Worm (Caenorhabditis elegans) whole organism, late embryonic: ENCODE measurements around the gene F46B3.7.

Experiments used
- C08G9.2 ChIP-seq: sonication (generic microtip); optimal IDR thresholded peaks from 2 replicates; lab custom pipeline; 2016; ENCODE audit warnings: mild to moderate bottlenecking, missing genetic modification characterization, moderate library complexity, missing compliant biosample characterization
- C38D4.7 ChIP-seq: fragments of 200-800 bp; sonication (Bioruptor generic); optimal IDR thresholded peaks from 2 replicates; lab custom pipeline; 2018; ENCODE audit warnings: mild to moderate bottlenecking, missing genetic modification characterization, moderate library complexity, missing compliant biosample characterization
- F13H6.1 ChIP-seq: sonication (generic microtip); optimal IDR thresholded peaks from 2 replicates; lab custom pipeline; 2016; ENCODE audit warnings: missing genetic modification characterization, missing compliant biosample characterization
- T23F11.4 ChIP-seq: fragments of 200-800 bp; sonication (Bioruptor generic); optimal IDR thresholded peaks from 2 replicates; lab custom pipeline; 2018; ENCODE audit warnings: mild to moderate bottlenecking, missing genetic modification characterization, missing compliant biosample characterization
- ceh-22 ChIP-seq: sonication (generic microtip); optimal IDR thresholded peaks from 2 replicates; lab custom pipeline; 2017; ENCODE audit warnings: missing biosample characterization, missing genetic modification characterization
- ceh-24 ChIP-seq: sonication (generic microtip); optimal IDR thresholded peaks from 2 replicates; lab custom pipeline; 2016; ENCODE audit warnings: mild to moderate bottlenecking, missing genetic modification characterization, missing compliant biosample characterization
- ceh-34 ChIP-seq: sonication (generic microtip); optimal IDR thresholded peaks from 2 replicates; lab custom pipeline; 2016; ENCODE audit warnings: mild to moderate bottlenecking, missing genetic modification characterization, missing compliant biosample characterization
- ceh-45 ChIP-seq: fragments of 200-800 bp; sonication (Bioruptor generic); IDR thresholded peaks from 2 replicates; pipeline ENCODE4 v1.3.6; 2022; ENCODE audit warnings: missing genetic modification reagents, missing genetic modification characterization, missing compliant biosample characterization
- ceh-9 ChIP-seq: sonication (generic microtip); optimal IDR thresholded peaks from 2 replicates; lab custom pipeline; 2016; ENCODE audit warnings: mild to moderate bottlenecking, missing genetic modification characterization, inconsistent platforms, missing compliant biosample characterization
- che-1 ChIP-seq: sonication (generic microtip); optimal IDR thresholded peaks from 2 replicates; lab custom pipeline; 2016; ENCODE audit warnings: mild to moderate bottlenecking, missing genetic modification characterization, missing compliant biosample characterization
- dve-1 ChIP-seq: sonication (generic microtip); optimal IDR thresholded peaks from 2 replicates; lab custom pipeline; 2017; ENCODE audit warnings: antibody characterized with exemption, mild to moderate bottlenecking, missing genetic modification characterization, missing compliant biosample characterization
- elt-2 ChIP-seq: sonication (generic microtip); optimal IDR thresholded peaks from 2 replicates; lab custom pipeline; 2016; ENCODE audit warnings: missing genetic modification reagents, missing genetic modification characterization, missing compliant biosample characterization
- eyg-1 ChIP-seq: sonication (generic microtip); optimal IDR thresholded peaks from 2 replicates; lab custom pipeline; 2016; ENCODE audit warnings: missing genotype, missing genetic modification characterization, missing compliant biosample characterization
- fax-1 ChIP-seq: sonication (generic microtip); optimal IDR thresholded peaks from 2 replicates; lab custom pipeline; 2016; ENCODE audit warnings: missing genotype, missing genetic modification characterization, missing compliant biosample characterization
- fkh-10 ChIP-seq: fragments of 150-350 bp; optimal IDR thresholded peaks from 2 replicates; lab custom pipeline; 2014; ENCODE audit warnings: missing biosample characterization, missing genetic modification reagents, missing genetic modification characterization
- fkh-6 ChIP-seq: sonication (generic microtip); optimal IDR thresholded peaks from 2 replicates; lab custom pipeline; 2016; ENCODE audit warnings: missing genetic modification characterization, missing compliant biosample characterization
- gmeb-2 ChIP-seq: sonication (generic microtip); optimal IDR thresholded peaks from 2 replicates; lab custom pipeline; 2016; ENCODE audit warnings: missing genetic modification characterization, inconsistent platforms, missing compliant biosample characterization
- hlh-13 ChIP-seq: fragments of 200-800 bp; sonication (Bioruptor generic); optimal IDR thresholded peaks from 2 replicates; lab custom pipeline; 2018; ENCODE audit warnings: mild to moderate bottlenecking, missing genetic modification characterization, missing compliant biosample characterization
- hlh-6 ChIP-seq: sonication (generic microtip); optimal IDR thresholded peaks from 2 replicates; lab custom pipeline; 2016; ENCODE audit warnings: missing genotype, missing genetic modification characterization, missing compliant biosample characterization
- hlh-8 ChIP-seq: sonication (generic microtip); optimal IDR thresholded peaks from 2 replicates; lab custom pipeline; 2016; ENCODE audit warnings: missing genotype, missing genetic modification characterization, missing compliant biosample characterization
- lin-11 ChIP-seq: fragments of 200-800 bp; sonication (Bioruptor generic); optimal IDR thresholded peaks from 2 replicates; lab custom pipeline; 2018; ENCODE audit warnings: mild to moderate bottlenecking, missing genetic modification characterization, missing compliant biosample characterization
- nhr-11 ChIP-seq: fragments of 150-350 bp; optimal IDR thresholded peaks from 2 replicates; lab custom pipeline; 2014; ENCODE audit warnings: missing biosample characterization, missing genetic modification characterization
- npax-4 ChIP-seq: sonication (generic microtip); optimal IDR thresholded peaks from 2 replicates; lab custom pipeline; 2016; ENCODE audit warnings: missing genetic modification characterization, missing compliant biosample characterization
- odd-2 ChIP-seq: sonication (generic microtip); optimal IDR thresholded peaks from 2 replicates; lab custom pipeline; 2017; ENCODE audit warnings: antibody characterized with exemption, mild to moderate bottlenecking, missing genetic modification characterization, missing compliant biosample characterization
- pat-9 ChIP-seq: fragments of 200-800 bp; sonication (Bioruptor generic); optimal IDR thresholded peaks from 2 replicates; lab custom pipeline; 2018; ENCODE audit warnings: mild to moderate bottlenecking, missing genetic modification characterization, moderate library complexity, missing compliant biosample characterization
- pha-4 ChIP-seq: fragments of 150-350 bp; optimal IDR thresholded peaks from 2 replicates; lab custom pipeline; 2018; ENCODE audit warnings: missing biosample characterization, missing genetic modification reagents, missing genetic modification characterization
- sdc-2 ChIP-seq: sonication (generic microtip); optimal IDR thresholded peaks from 2 replicates; lab custom pipeline; 2016; ENCODE audit warnings: missing genotype, missing genetic modification characterization, missing compliant biosample characterization
- syd-9 ChIP-seq: sonication (generic microtip); optimal IDR thresholded peaks from 2 replicates; lab custom pipeline; 2016; ENCODE audit warnings: mild to moderate bottlenecking, missing genetic modification characterization, moderate library complexity, missing compliant biosample characterization
- tbx-2 ChIP-seq: sonication (generic microtip); optimal IDR thresholded peaks from 2 replicates; lab custom pipeline; 2016; ENCODE audit warnings: missing genetic modification characterization, missing compliant biosample characterization
- tbx-7 ChIP-seq: sonication (generic microtip); optimal IDR thresholded peaks from 2 replicates; lab custom pipeline; 2016; ENCODE audit warnings: missing genotype, missing genetic modification characterization, missing compliant biosample characterization
- ttx-3 ChIP-seq: sonication (generic microtip); optimal IDR thresholded peaks from 2 replicates; lab custom pipeline; 2016; ENCODE audit warnings: missing genetic modification reagents, missing genetic modification characterization, missing compliant biosample characterization
- zip-5 ChIP-seq: sonication (generic microtip); optimal IDR thresholded peaks from 2 replicates; lab custom pipeline; 2016; ENCODE audit warnings: missing genetic modification characterization, missing compliant biosample characterization
- ztf-16 ChIP-seq: sonication (generic microtip); optimal IDR thresholded peaks from 2 replicates; lab custom pipeline; 2017; ENCODE audit warnings: missing genetic modification characterization, missing compliant biosample characterization

Gene F46B3.7

ce11 chrV:20633619-20634018 lies 15.1 kb upstream of the F46B3.7 start, which contains the start of gene F46B3.15:
TSS of gene F46B3.15 (minus strand) at chrV:20633719.
- TF ChIP-seq ttx-3 (tag; lab: Kevin White, UChicago) (no peak), fax-1 (tag; lab: Kevin White, UChicago) (no peak), dve-1 (tag; lab: Kevin White, UChicago) (no peak), sdc-2 (tag; lab: Kevin White, UChicago) (no peak), ceh-9 (no peak), tbx-2 (tag; lab: Kevin White, UChicago) (no peak), fkh-10 (GFP tag; lab: Kevin White, UChicago) (no peak), hlh-13 (GFP tag; lab: Kevin White, UChicago) (no peak), fkh-6 (tag; lab: Kevin White, UChicago) (no peak), ceh-45 (no peak), pat-9 (tag; lab: Kevin White, UChicago) (no peak), F13H6.1 (tag; lab: Kevin White, UChicago) (no peak), che-1 (tag; lab: Kevin White, UChicago) (no peak), elt-2 (tag; lab: Kevin White, UChicago) (no peak), hlh-6 (tag; lab: Kevin White, UChicago) (no peak), gmeb-2 (tag; lab: Kevin White, UChicago) (no peak), ceh-24 (no peak)

- no peak for TF ChIP-seq zip-5 (tag; lab: Kevin White, UChicago)
- TF ChIP-seq ztf-16 (tag; lab: Kevin White, UChicago), result no peak
- TF ChIP-seq npax-4 (tag; lab: Kevin White, UChicago), result no peak
- no peak for TF ChIP-seq tbx-7 (tag; lab: Kevin White, UChicago)
- no peak for TF ChIP-seq ceh-45
- TF ChIP-seq dve-1 (tag; lab: Kevin White, UChicago), result no peak
- no peak for TF ChIP-seq eyg-1 (tag; lab: Kevin White, UChicago)
- TF ChIP-seq elt-2 (tag; lab: Kevin White, UChicago), result no peak
- TF ChIP-seq syd-9, result no peak
- TF ChIP-seq fkh-6 (tag; lab: Kevin White, UChicago), result no peak
- no peak for TF ChIP-seq lin-11 (tag; lab: Kevin White, UChicago)
- TF ChIP-seq ceh-34 (tag; lab: Kevin White, UChicago), result no peak
- TF ChIP-seq C38D4.7 (GFP tag; lab: Kevin White, UChicago), result no peak
- TF ChIP-seq fkh-10 (GFP tag; lab: Kevin White, UChicago), result no peak
- no peak for TF ChIP-seq ceh-22 (tag; lab: Kevin White, UChicago)
- TF ChIP-seq nhr-11 (tag; lab: Kevin White, UChicago), result no peak
Observed at ce11 chrV:20631255-20631654, 12.7 kb upstream of the F46B3.7 start, which contains the start of gene F46B3.14. TSS of gene F46B3.14 (minus strand) at chrV:20631355.

ce11 chrV:20626043-20626761 lies 7.7 kb upstream of the F46B3.7 start, which contains the start of the genes F46B3.9 and srz-18:
TSS of gene F46B3.9 (minus strand) at chrV:20626143.
TSS of gene srz-18 (plus strand) at chrV:20626711.
- no peak for TF ChIP-seq fkh-10 (GFP tag; lab: Kevin White, UChicago)
- no peak for TF ChIP-seq eyg-1 (tag; lab: Kevin White, UChicago)
- no peak for TF ChIP-seq hlh-8
- no peak for TF ChIP-seq fkh-6 (tag; lab: Kevin White, UChicago)
- TF ChIP-seq T23F11.4, result no peak

- TF ChIP-seq ttx-3 (tag; lab: Kevin White, UChicago) (no peak), pat-9 (tag; lab: Kevin White, UChicago) (no peak), pha-4 (tag; lab: Kevin White, UChicago) (no peak), zip-5 (tag; lab: Kevin White, UChicago) (no peak), C08G9.2 (tag; lab: Kevin White, UChicago) (no peak), elt-2 (tag; lab: Kevin White, UChicago) (no peak), odd-2 (tag; lab: Kevin White, UChicago) (no peak), syd-9 (no peak)
Observed at ce11 chrV:20625260-20625659, 6.7 kb upstream of the F46B3.7 start.
